Fruit fly (Drosophila melanogaster) whole organism, prepupa: ENCODE measurements around the gene CG6933.

ENCODE experiments used
- Blimp-1 ChIP-seq: fragments of 200-800 bp; sonication (Bioruptor generic); optimal IDR thresholded peaks from 3 replicates; lab custom pipeline; 2017; ENCODE audit warnings: missing biosample characterization, missing genetic modification characterization, mild to moderate bottlenecking, moderate library complexity, missing genetic modification reagents
- CG10631 ChIP-seq: fragments of 200-800 bp; sonication (Bioruptor generic); optimal IDR thresholded peaks from 2 replicates; lab custom pipeline; 2016; ENCODE audit warnings: missing biosample characterization, missing genetic modification characterization
- CG11902 ChIP-seq: fragments of 200-800 bp; sonication (Bioruptor generic); optimal IDR thresholded peaks from 3 replicates; lab custom pipeline; 2016; ENCODE audit warnings: missing biosample characterization, missing genetic modification characterization
- CG34406 ChIP-seq: fragments of 200-800 bp; sonication (Bioruptor generic); optimal IDR thresholded peaks from 3 replicates; lab custom pipeline; 2016; ENCODE audit warnings: missing biosample characterization, missing genetic modification characterization
- CG6808 ChIP-seq: fragments of 200-800 bp; sonication (Bioruptor generic); optimal IDR thresholded peaks from 3 replicates; lab custom pipeline; 2017; ENCODE audit warnings: missing biosample characterization, missing genetic modification characterization, mild to moderate bottlenecking, moderate library complexity, missing genetic modification reagents
- achi ChIP-seq: fragments of 200-800 bp; sonication (Bioruptor generic); optimal IDR thresholded peaks from 3 replicates; lab custom pipeline; 2016; ENCODE audit warnings: missing biosample characterization, missing genetic modification characterization

- TF ChIP-seq CG10631 (GFP tag; lab: Kevin White, UChicago) (no peak), CG11902 (GFP tag; lab: Kevin White, UChicago) (no peak), achi (GFP tag; lab: Kevin White, UChicago) (no peak), CG34406 (no peak), Blimp-1 (no peak), CG6808 (GFP tag; lab: Kevin White, UChicago) (no peak)
Measured at dm6 chr3L:20205946-20206345, 14.3 kb downstream of the CG6933 start, which contains the start of gene CG7290.
